Worm (Caenorhabditis elegans) whole organism, young adult: Measurements from ENCODE around the gene clec-118.

Experiments
- B0019.2 ChIP-seq: fragments of 200-800 bp; sonication (Bioruptor generic); conservative IDR thresholded peaks from 2 replicates; pipeline ENCODE4 v1.3.6; 2022; ENCODE audit warnings: missing genetic modification reagents, missing genetic modification characterization, missing compliant biosample characterization
- B0336.3 ChIP-seq: fragments of 200-800 bp; sonication (Bioruptor generic); IDR thresholded peaks from 2 replicates; pipeline ENCODE4 v1.3.6; 2022; ENCODE audit warnings: missing genetic modification characterization, missing compliant biosample characterization
- F22D6.2 ChIP-seq: sonication (generic microtip); optimal IDR thresholded peaks from 2 replicates; lab custom pipeline; 2016; ENCODE audit warnings: mild to moderate bottlenecking, missing genetic modification characterization, missing compliant biosample characterization
- F23B12.7 ChIP-seq: sonication (generic microtip); optimal IDR thresholded peaks from 2 replicates; lab custom pipeline; 2017; ENCODE audit warnings: missing genetic modification characterization, mild to moderate bottlenecking, missing compliant biosample characterization, antibody characterized with exemption, moderate library complexity; ENCODE audit not compliant: insufficient read depth
- F37B4.10 ChIP-seq: fragments of 200-800 bp; sonication (Bioruptor generic); IDR thresholded peaks from 2 replicates; pipeline ENCODE4 v1.3.6; 2022; ENCODE audit warnings: missing genetic modification characterization, missing compliant biosample characterization
- F39B2.1 ChIP-seq: fragments of 200-800 bp; sonication (Bioruptor generic); IDR thresholded peaks from 2 replicates; pipeline ENCODE4 v1.3.6; 2022; ENCODE audit warnings: missing genetic modification reagents, missing genetic modification characterization, missing compliant biosample characterization
- F49E8.2 ChIP-seq: sonication (generic microtip); optimal IDR thresholded peaks from 3 replicates; lab custom pipeline; 2017; ENCODE audit warnings: missing genetic modification characterization, mild to moderate bottlenecking, missing compliant biosample characterization, antibody characterized with exemption, moderate library complexity; ENCODE audit not compliant: insufficient read depth
- F52B5.7 ChIP-seq: sonication (generic microtip); optimal IDR thresholded peaks from 2 replicates; lab custom pipeline; 2016; ENCODE audit warnings: mild to moderate bottlenecking, missing genetic modification characterization, missing compliant biosample characterization
- F55B11.4 ChIP-seq: sonication (generic microtip); optimal IDR thresholded peaks from 2 replicates; lab custom pipeline; 2016; ENCODE audit warnings: missing compliant biosample characterization, missing genetic modification characterization, borderline replicate concordance; ENCODE audit not compliant: insufficient read depth
- F57C9.4 ChIP-seq: sonication (generic microtip); optimal IDR thresholded peaks from 2 replicates; lab custom pipeline; 2017; ENCODE audit warnings: mild to moderate bottlenecking, missing genetic modification characterization, missing compliant biosample characterization
- T07F8.4 ChIP-seq: sonication (generic microtip); optimal IDR thresholded peaks from 2 replicates; lab custom pipeline; 2016; ENCODE audit warnings: mild to moderate bottlenecking, missing genetic modification characterization, moderate library complexity, missing compliant biosample characterization
- Y53G8AR.9 ChIP-seq: fragments of 200-800 bp; sonication (Bioruptor generic); conservative IDR thresholded peaks from 2 replicates; pipeline ENCODE4 v1.3.6; 2022; ENCODE audit warnings: missing genetic modification reagents, missing genetic modification characterization, missing compliant biosample characterization
- Y56A3A.18 ChIP-seq: fragments of 200-800 bp; sonication (Bioruptor generic); IDR thresholded peaks from 2 replicates; pipeline ENCODE4 v1.3.6; 2022; ENCODE audit warnings: missing genetic modification reagents, missing genetic modification characterization, missing compliant biosample characterization
- Y79H2A.3 ChIP-seq: fragments of 200-800 bp; sonication (Bioruptor generic); conservative IDR thresholded peaks from 2 replicates; pipeline ENCODE4 v1.3.6; 2022; ENCODE audit warnings: missing genetic modification reagents, missing genetic modification characterization, missing compliant biosample characterization
- atf-7 ChIP-seq: sonication (generic microtip); optimal IDR thresholded peaks from 2 replicates; lab custom pipeline; 2017; ENCODE audit warnings: mild to moderate bottlenecking, missing genetic modification characterization, missing compliant biosample characterization
- attf-5 ChIP-seq: fragments of 200-800 bp; sonication (Bioruptor generic); optimal IDR thresholded peaks from 2 replicates; lab custom pipeline; 2018; ENCODE audit warnings: mild to moderate bottlenecking, missing genetic modification characterization, missing compliant biosample characterization
- cebp-2 ChIP-seq: fragments of 200-800 bp; sonication (Bioruptor generic); IDR thresholded peaks from 2 replicates; pipeline ENCODE4 v1.3.6; 2022; ENCODE audit warnings: missing genetic modification characterization, missing compliant biosample characterization
- ceh-27 ChIP-seq: fragments of 200-800 bp; sonication (Bioruptor generic); optimal IDR thresholded peaks from 2 replicates; lab custom pipeline; 2018; ENCODE audit warnings: mild to moderate bottlenecking, missing genetic modification characterization, moderate library complexity, missing compliant biosample characterization
- ceh-40 ChIP-seq: fragments of 200-800 bp; sonication (Bioruptor generic); IDR thresholded peaks from 2 replicates; pipeline ENCODE4 v1.3.6; 2022; ENCODE audit warnings: missing genetic modification characterization, missing compliant biosample characterization
- ceh-79 ChIP-seq: sonication (generic microtip); optimal IDR thresholded peaks from 2 replicates; lab custom pipeline; 2017; ENCODE audit warnings: mild to moderate bottlenecking, missing genetic modification characterization, missing compliant biosample characterization
- egl-18 ChIP-seq: fragments of 200-800 bp; sonication (Bioruptor generic); IDR thresholded peaks from 2 replicates; pipeline ENCODE4 v1.3.6; 2022; ENCODE audit warnings: missing genetic modification reagents, missing genetic modification characterization, missing compliant biosample characterization
- egl-44 ChIP-seq: fragments of 200-800 bp; sonication (Bioruptor generic); IDR thresholded peaks from 2 replicates; pipeline ENCODE4 v1.3.6; 2022; ENCODE audit warnings: missing genetic modification reagents, missing genetic modification characterization, missing compliant biosample characterization
- egrh-3 ChIP-seq: fragments of 200-800 bp; sonication (Bioruptor generic); IDR thresholded peaks from 2 replicates; pipeline ENCODE4 v1.3.6; 2022; ENCODE audit warnings: missing genetic modification reagents, missing genetic modification characterization, missing compliant biosample characterization
- hlh-12 ChIP-seq: sonication (generic microtip); optimal IDR thresholded peaks from 2 replicates; lab custom pipeline; 2016; ENCODE audit warnings: missing genetic modification characterization, missing compliant biosample characterization
- hmg-1.2 ChIP-seq: fragments of 200-800 bp; sonication (Bioruptor generic); IDR thresholded peaks from 2 replicates; pipeline ENCODE4 v1.3.6; 2022; ENCODE audit warnings: missing genetic modification reagents, missing genetic modification characterization, missing compliant biosample characterization
- hrde-1 ChIP-seq: sonication (generic microtip); optimal IDR thresholded peaks from 2 replicates; lab custom pipeline; 2016; ENCODE audit warnings: missing genetic modification characterization, mild to moderate bottlenecking, missing compliant biosample characterization, moderate library complexity, missing genotype, missing genetic modification reagents, borderline replicate concordance
- hsf-1 ChIP-seq: fragments of 200-800 bp; sonication (Bioruptor generic); IDR thresholded peaks from 2 replicates; pipeline ENCODE4 v1.3.6; 2022; ENCODE audit warnings: missing genetic modification reagents, missing genetic modification characterization, missing compliant biosample characterization
- lag-1 ChIP-seq: fragments of 200-800 bp; sonication (Bioruptor generic); IDR thresholded peaks from 2 replicates; pipeline ENCODE4 v1.3.6; 2022; ENCODE audit warnings: missing genetic modification reagents, missing genetic modification characterization, missing compliant biosample characterization
- let-526 ChIP-seq: fragments of 200-800 bp; sonication (Bioruptor generic); IDR thresholded peaks from 2 replicates; pipeline ENCODE4 v1.3.6; 2022; ENCODE audit warnings: missing genetic modification reagents, missing genetic modification characterization, missing compliant biosample characterization
- lin-54 ChIP-seq: fragments of 200-800 bp; sonication (Bioruptor generic); optimal IDR thresholded peaks from 2 replicates; lab custom pipeline; 2018; ENCODE audit warnings: mild to moderate bottlenecking, missing genetic modification characterization, missing compliant biosample characterization
- lsl-1 ChIP-seq: fragments of 200-800 bp; sonication (Bioruptor generic); optimal IDR thresholded peaks from 2 replicates; lab custom pipeline; 2018; ENCODE audit warnings: mild to moderate bottlenecking, missing genetic modification characterization, moderate library complexity, missing compliant biosample characterization
- madf-6 ChIP-seq: fragments of 200-800 bp; sonication (Bioruptor generic); IDR thresholded peaks from 2 replicates; pipeline ENCODE4 v1.3.6; 2022; ENCODE audit warnings: missing genetic modification reagents, missing genetic modification characterization, missing compliant biosample characterization
- mes-4 ChIP-seq: sonication (generic microtip); optimal IDR thresholded peaks from 2 replicates; lab custom pipeline; 2016; ENCODE audit warnings: missing genotype, missing genetic modification characterization, missing compliant biosample characterization
- mxl-1 ChIP-seq: sonication (generic microtip); optimal IDR thresholded peaks from 2 replicates; lab custom pipeline; 2016; ENCODE audit warnings: missing genetic modification characterization, missing compliant biosample characterization
- nfyb-1 ChIP-seq: fragments of 200-800 bp; sonication (Bioruptor generic); IDR thresholded peaks from 2 replicates; pipeline ENCODE4 v1.3.6; 2022; ENCODE audit warnings: missing genetic modification reagents, missing genetic modification characterization, missing compliant biosample characterization
- nhr-27 ChIP-seq: fragments of 200-800 bp; sonication (Bioruptor generic); optimal IDR thresholded peaks from 2 replicates; lab custom pipeline; 2018; ENCODE audit warnings: mild to moderate bottlenecking, missing genetic modification characterization, moderate library complexity, missing compliant biosample characterization
- nhr-80 ChIP-seq: sonication (generic microtip); optimal IDR thresholded peaks from 2 replicates; lab custom pipeline; 2016; ENCODE audit warnings: missing genetic modification characterization, missing compliant biosample characterization
- nhr-90 ChIP-seq: sonication (generic microtip); optimal IDR thresholded peaks from 2 replicates; lab custom pipeline; 2016; ENCODE audit warnings: missing genotype, mild to moderate bottlenecking, missing genetic modification characterization, missing compliant biosample characterization
- pha-4 ChIP-seq: fragments of 150-350 bp; sonication (generic microtip); optimal IDR thresholded peaks from 2 replicates; lab custom pipeline; 2014; ENCODE audit warnings: missing biosample characterization, missing genetic modification reagents, missing genetic modification characterization
- rpc-1 ChIP-seq, 2 experiments: fragments of 150-350 bp in 1 of 2; sonication (generic microtip) in 1 of 2; optimal IDR thresholded peaks; 2 replicates each; lab custom pipeline; 2014 to 2018; ENCODE audit warnings: missing biosample characterization in 1 of 2, missing genetic modification characterization in 1 of 2, missing genetic modification reagents in 1 of 2, missing genotype in 1 of 2
- snpc-1.1 ChIP-seq: sonication (generic microtip); optimal IDR thresholded peaks from 2 replicates; lab custom pipeline; 2017; ENCODE audit warnings: missing genetic modification characterization, mild to moderate bottlenecking, missing compliant biosample characterization, antibody characterized with exemption, moderate library complexity, missing genotype, missing genetic modification reagents; ENCODE audit not compliant: insufficient read depth
- somi-1 ChIP-seq: fragments of 200-800 bp; sonication (Bioruptor generic); optimal IDR thresholded peaks from 2 replicates; lab custom pipeline; 2018; ENCODE audit warnings: mild to moderate bottlenecking, missing genetic modification characterization, missing compliant biosample characterization
- sptf-2 ChIP-seq: fragments of 200-800 bp; sonication (Bioruptor generic); optimal IDR thresholded peaks from 2 replicates; lab custom pipeline; 2018; ENCODE audit warnings: mild to moderate bottlenecking, missing genetic modification characterization, missing compliant biosample characterization
- tbp1 ChIP-seq: fragments of 200-800 bp; sonication (Bioruptor generic); optimal IDR thresholded peaks from 2 replicates; lab custom pipeline; 2018; ENCODE audit warnings: mild to moderate bottlenecking, missing genetic modification characterization, missing compliant biosample characterization
- tbx-9 ChIP-seq: sonication (generic microtip); optimal IDR thresholded peaks from 2 replicates; lab custom pipeline; 2016; ENCODE audit warnings: borderline replicate concordance, missing genetic modification characterization, inconsistent platforms, missing compliant biosample characterization
- tlf-1 ChIP-seq: fragments of 200-800 bp; sonication (Bioruptor generic); optimal IDR thresholded peaks from 2 replicates; lab custom pipeline; 2018; ENCODE audit warnings: mild to moderate bottlenecking, missing genetic modification characterization, missing compliant biosample characterization
- unc-130 ChIP-seq: sonication (generic microtip); optimal IDR thresholded peaks from 2 replicates; lab custom pipeline; 2016; ENCODE audit warnings: missing genetic modification reagents, missing genetic modification characterization, missing compliant biosample characterization
- zfh-2 ChIP-seq: fragments of 200-800 bp; sonication (Bioruptor generic); conservative IDR thresholded peaks from 2 replicates; pipeline ENCODE4 v1.3.6; 2022; ENCODE audit warnings: missing genetic modification reagents, missing genetic modification characterization, missing compliant biosample characterization

Gene clec-118

ce11 chrII:581983-582382 is 30.3 kb downstream of the clec-118 start:
- TF ChIP-seq B0019.2 (GFP tag; lab: Robert Waterston, UW) (no peak), Y79H2A.3 (0 out of 2 replicates have a peak, but pooled peaks have one; percentile 7), ceh-40 (GFP tag; lab: Robert Waterston, UW) (no peak), egl-18 (GFP tag; lab: Robert Waterston, UW) (no peak), attf-5 (GFP tag; lab: Kevin White, UChicago) (no peak), snpc-1.1 (tag; lab: Kevin White, UChicago) (no peak), lin-54 (GFP tag; lab: Kevin White, UChicago) (peak; percentile 30), let-526 (GFP tag; lab: Robert Waterston, UW) (no peak), sptf-2 (no peak), B0336.3 (GFP tag; lab: Robert Waterston, UW) (peak; percentile 63), T07F8.4 (tag; lab: Kevin White, UChicago) (no peak), tlf-1 (GFP tag; lab: Kevin White, UChicago) (peak; percentile 42), unc-130 (no peak), hlh-12 (tag; lab: Kevin White, UChicago) (no peak), tbx-9 (tag; lab: Kevin White, UChicago) (no peak), F49E8.2 (tag; lab: Kevin White, UChicago) (peak; percentile 34), nfyb-1 (GFP tag; lab: Robert Waterston, UW) (no peak), F37B4.10 (GFP tag; lab: Robert Waterston, UW) (no peak), ceh-79 (tag; lab: Kevin White, UChicago) (no peak), cebp-2 (GFP tag; lab: Robert Waterston, UW) (no peak), tbp1 (peak; percentile 13), somi-1 (GFP tag; lab: Kevin White, UChicago) (no peak), nhr-27 (tag; lab: Kevin White, UChicago) (no peak), egrh-3 (no peak), lag-1 (GFP tag; lab: Robert Waterston, UW) (no peak), mxl-1 (tag; lab: Kevin White, UChicago) (no peak), nhr-80 (tag; lab: Kevin White, UChicago) (no peak), F55B11.4 (tag; lab: Kevin White, UChicago) (no peak), F23B12.7 (no peak), F22D6.2 (tag; lab: Kevin White, UChicago) (no peak), pha-4 (tag; lab: Kevin White, UChicago) (no peak), mes-4 (tag; lab: Kevin White, UChicago) (no peak), hrde-1 (tag; lab: Kevin White, UChicago) (peak; percentile 3), nhr-90 (tag; lab: Kevin White, UChicago) (no peak), F39B2.1 (GFP tag; lab: Robert Waterston, UW) (0 out of 2 replicates have a peak, but pooled peaks have one; percentile 57), hsf-1 (peak; percentile 45; the same call in 1 of the 2 replicates), F57C9.4 (tag; lab: Kevin White, UChicago) (no peak), F52B5.7 (tag; lab: Kevin White, UChicago) (peak; percentile 59), ceh-27 (GFP tag; lab: Kevin White, UChicago) (no peak), atf-7 (tag; lab: Kevin White, UChicago) (no peak), zfh-2 (GFP tag; lab: Robert Waterston, UW) (no peak), rpc-1 (optimal IDR thresholded peaks at IDR 0.05; lab: Kevin White, UChicago) (no peak), rpc-1 (tag; optimal IDR thresholded peaks at IDR 0.05; lab: Kevin White, UChicago) (no peak), Y53G8AR.9 (0 out of 2 replicates have a peak, but pooled peaks have one; percentile 51), madf-6 (peak; percentile 63), hmg-1.2 (0 out of 2 replicates have a peak, but pooled peaks have one; percentile 20), egl-44 (no peak), Y56A3A.18 (0 out of 2 replicates have a peak, but pooled peaks have one; percentile 25), lsl-1 (GFP tag; lab: Kevin White, UChicago) (peak; percentile 1)
